Fruit fly (Drosophila melanogaster): ENCODE measurements around the gene CG8838.

DNA sequence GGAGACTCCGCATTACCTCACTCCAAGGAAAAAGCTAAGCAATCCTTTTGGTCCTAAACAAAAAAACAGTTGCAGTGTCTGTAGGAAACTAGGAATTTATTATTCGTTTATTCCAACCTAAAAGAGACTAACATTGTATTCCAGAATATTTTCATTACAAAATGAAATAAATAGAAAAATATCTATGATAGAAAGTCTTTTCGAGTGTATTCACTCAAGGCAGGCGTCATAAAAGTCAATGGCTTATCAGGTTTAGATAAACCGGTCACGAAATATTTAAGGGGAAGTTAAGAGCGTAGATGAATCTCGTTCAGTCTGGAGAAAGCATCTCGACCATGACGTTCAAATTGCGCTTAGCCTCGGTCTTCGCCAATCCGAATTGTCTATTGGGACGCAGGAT lies 26.8 kb upstream of the CG8838 start, which contains the start of gene CG3285:
- no peak for TF ChIP-seq Mad (GFP tag; optimal IDR thresholded peaks at IDR 0.05)
- no peak for TF ChIP-seq tap (tag; optimal IDR thresholded peaks at IDR 0.05)
- TF ChIP-seq Taf1 (GFP tag; IDR thresholded peaks at IDR 0.05): no peak
- TF ChIP-seq Atf6 (GFP tag; IDR thresholded peaks at IDR 0.05): no peak
- no peak for TF ChIP-seq ems (GFP tag; optimal IDR thresholded peaks at IDR 0.05)
- no peak for TF ChIP-seq Dfd (GFP tag; optimal IDR thresholded peaks at IDR 0.05)
- no peak for TF ChIP-seq Atf3 (GFP tag; optimal IDR thresholded peaks at IDR 0.05)
- TF ChIP-seq NK7.1 (GFP tag; optimal IDR thresholded peaks at IDR 0.05): no peak
- no peak for TF ChIP-seq trh (GFP tag; optimal IDR thresholded peaks at IDR 0.05)
- no peak for TF ChIP-seq CG16813 (GFP tag; IDR thresholded peaks at IDR 0.05; ENCODE audit: partially characterized antibody)
- TF ChIP-seq CG10147 (GFP tag; optimal IDR thresholded peaks at IDR 0.05): no peak

Measured in whole organism, embryonic.